Worm (Caenorhabditis elegans): Measurements from ENCODE around the gene bus-17.

ce11 chrX:15804072-15804471 lies 37.9 kb upstream of the bus-17 start, which contains the start of gene Y7A5A.7:
- TF ChIP-seq klf-2 (GFP tag; conservative IDR thresholded peaks at IDR 0.05) (no peak), tab-1 (GFP tag; IDR thresholded peaks at IDR 0.05) (no peak)
